Fruit fly (Drosophila melanogaster): ENCODE measurements around the gene CG10462.

The CG10462 gene

DNA sequence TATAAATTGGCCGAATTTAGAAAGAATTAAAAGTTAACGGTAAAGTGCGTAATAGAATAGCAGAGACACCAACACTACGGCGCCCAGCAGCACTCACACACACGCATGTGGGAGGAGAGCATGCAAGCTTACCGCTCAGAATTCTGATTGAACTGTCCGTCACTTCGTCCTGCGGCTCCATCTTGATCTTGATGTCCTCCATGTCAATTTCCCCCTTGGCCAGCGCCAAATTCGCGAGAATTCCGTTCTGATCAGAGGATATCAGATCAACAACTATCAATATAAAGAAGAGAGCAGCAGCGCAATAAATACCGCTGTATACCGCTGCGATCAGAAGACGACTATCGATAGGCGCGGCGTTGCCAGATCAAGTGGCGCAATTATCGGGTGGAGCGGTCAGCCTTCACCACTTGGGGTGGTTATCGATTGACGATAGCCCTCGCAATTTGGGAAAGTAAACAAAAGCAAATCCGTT, at the start of gene CG10462, which contains the start of gene Nf-YB (continued):
- no peak for TF ChIP-seq CG1603 (tag; optimal IDR thresholded peaks at IDR 0.05)
- TF ChIP-seq Fer2 (tag; optimal IDR thresholded peaks at IDR 0.05) = no peak
- no peak for TF ChIP-seq CG6175 (GFP tag; IDR thresholded peaks at IDR 0.05)
- TF ChIP-seq CG1832 (GFP tag; optimal IDR thresholded peaks at IDR 0.05) = no peak
- TF ChIP-seq Max (GFP tag; optimal IDR thresholded peaks at IDR 0.05) = no peak
- TF ChIP-seq zf30C (GFP tag; optimal IDR thresholded peaks at IDR 0.05) = no peak
- no peak for TF ChIP-seq Kr (GFP tag; optimal IDR thresholded peaks at IDR 0.05)
- no peak for TF ChIP-seq Atf-2 (GFP tag; optimal IDR thresholded peaks at IDR 0.05)
- TF ChIP-seq CG4617 (GFP tag; optimal IDR thresholded peaks at IDR 0.05; ENCODE audit: borderline replicate concordance) = peak; percentile 54
- no peak for TF ChIP-seq sisA (GFP tag; IDR thresholded peaks at IDR 0.05)
- no peak for TF ChIP-seq sob (GFP tag; IDR thresholded peaks at IDR 0.05)
- no peak for TF ChIP-seq CG4328 (GFP tag; optimal IDR thresholded peaks at IDR 0.05)
- peak; percentile 84 for TF ChIP-seq CG42726 (GFP tag; IDR thresholded peaks at IDR 0.05; ENCODE audit: partially characterized antibody)
- peak; percentile 26 for TF ChIP-seq gfzf (GFP tag; optimal IDR thresholded peaks at IDR 0.05)
- TF ChIP-seq CG34422 (GFP tag; IDR thresholded peaks at IDR 0.05) = 0 out of 3 replicates have a peak, but pooled peaks have one; percentile 7
- TF ChIP-seq sqz (GFP tag; optimal IDR thresholded peaks at IDR 0.05) = no peak
- TF ChIP-seq CG16813 (GFP tag; IDR thresholded peaks at IDR 0.05; ENCODE audit: partially characterized antibody) = peak; percentile 91
- no peak for TF ChIP-seq scrt (GFP tag; optimal IDR thresholded peaks at IDR 0.05)
- TF ChIP-seq z (GFP tag; IDR thresholded peaks at IDR 0.05) = no peak
- TF ChIP-seq CG16815 (GFP tag; optimal IDR thresholded peaks at IDR 0.05) = no peak
- TF ChIP-seq ftz-f1 (GFP tag; optimal IDR thresholded peaks at IDR 0.05) = peak; percentile 91
- TF ChIP-seq fru (optimal IDR thresholded peaks at IDR 0.05) = no peak
- TF ChIP-seq kah (GFP tag; optimal IDR thresholded peaks at IDR 0.05) = no peak
- TF ChIP-seq Chrac-16 (GFP tag; optimal IDR thresholded peaks at IDR 0.05) = no peak
- no peak for TF ChIP-seq CG32767 (GFP tag; IDR thresholded peaks at IDR 0.05)
- TF ChIP-seq CG9932 (GFP tag; IDR thresholded peaks at IDR 0.05) = no peak
- no peak for TF ChIP-seq CG8281 (tag; optimal IDR thresholded peaks at IDR 0.05)
- TF ChIP-seq nerfin-1 (tag; optimal IDR thresholded peaks at IDR 0.05) = no peak
- TF ChIP-seq Hand (GFP tag; optimal IDR thresholded peaks at IDR 0.05) = no peak
- no peak for TF ChIP-seq CG1792 (GFP tag; optimal IDR thresholded peaks at IDR 0.05)
- TF ChIP-seq da (GFP tag; optimal IDR thresholded peaks at IDR 0.05) = no peak
- TF ChIP-seq sna (GFP tag; IDR thresholded peaks at IDR 0.05; ENCODE audit: partially characterized antibody) = peak; percentile 73
- TF ChIP-seq Opbp (GFP tag; IDR thresholded peaks at IDR 0.05; ENCODE audit: partially characterized antibody) = peak; percentile 91
- no peak for TF ChIP-seq D (optimal IDR thresholded peaks at IDR 0.05)
- no peak for TF ChIP-seq D (GFP tag; optimal IDR thresholded peaks at IDR 0.05)
- TF ChIP-seq GATAe (GFP tag; conservative IDR thresholded peaks at IDR 0.05) = no peak
- TF ChIP-seq CG31388 (GFP tag; optimal IDR thresholded peaks at IDR 0.05) = no peak
- no peak for TF ChIP-seq gcm2 (GFP tag; optimal IDR thresholded peaks at IDR 0.05)
- peak; percentile 96 for TF ChIP-seq hb (GFP tag; IDR thresholded peaks at IDR 0.05; ENCODE audit: partially characterized antibody)
- no peak for TF ChIP-seq dmrt99B (tag; optimal IDR thresholded peaks at IDR 0.05)
- TF ChIP-seq Dbx (GFP tag; IDR thresholded peaks at IDR 0.05) = 0 out of 3 replicates have a peak, but pooled peaks have one; percentile 15
- no peak for TF ChIP-seq TFAM (GFP tag; optimal IDR thresholded peaks at IDR 0.05)
- no peak for TF ChIP-seq HLH3B (GFP tag; IDR thresholded peaks at IDR 0.05)
- no peak for TF ChIP-seq CG12769 (tag; optimal IDR thresholded peaks at IDR 0.05)
- peak; percentile 56 for TF ChIP-seq E2f2 (GFP tag; IDR thresholded peaks at IDR 0.05)
- no peak for TF ChIP-seq D19B (GFP tag; optimal IDR thresholded peaks at IDR 0.05)
- TF ChIP-seq bigmax (GFP tag; optimal IDR thresholded peaks at IDR 0.05) = peak; percentile 80
- peak; percentile 87 for TF ChIP-seq MBD-R2 (GFP tag; IDR thresholded peaks at IDR 0.05)
- no peak for TF ChIP-seq Oli (tag; optimal IDR thresholded peaks at IDR 0.05)
- TF ChIP-seq CG32532 (GFP tag; IDR thresholded peaks at IDR 0.05) = no peak
- no peak for TF ChIP-seq fd3F (GFP tag; optimal IDR thresholded peaks at IDR 0.05)
